Worm (Caenorhabditis elegans) whole organism, L4 larva: ENCODE data around the gene ZK622.5.

Source experiments
- F26F4.8 ChIP-seq: fragments of 200-800 bp; sonication (Bioruptor generic); conservative IDR thresholded peaks from 2 replicates; pipeline ENCODE4 v1.3.6; 2022; ENCODE audit warnings: missing genetic modification characterization, missing compliant biosample characterization
- F49E8.2 ChIP-seq: sonication (generic microtip); optimal IDR thresholded peaks from 2 replicates; lab custom pipeline; 2016; ENCODE audit warnings: missing compliant biosample characterization, mild to moderate bottlenecking, missing genetic modification characterization, borderline replicate concordance
- T20F7.1 ChIP-seq: fragments of 200-800 bp; sonication (Bioruptor generic); optimal IDR thresholded peaks from 2 replicates; lab custom pipeline; 2018; ENCODE audit warnings: mild to moderate bottlenecking, missing genetic modification characterization, missing compliant biosample characterization
- Y105C5A.15 ChIP-seq: fragments of 200-800 bp; sonication (Bioruptor generic); IDR thresholded peaks from 2 replicates; pipeline ENCODE4 v1.3.6; 2022; ENCODE audit warnings: missing genetic modification characterization, missing compliant biosample characterization
- Y5F2A.4 ChIP-seq: fragments of 200-800 bp; sonication (Bioruptor generic); optimal IDR thresholded peaks from 2 replicates; lab custom pipeline; 2018; ENCODE audit warnings: mild to moderate bottlenecking, missing genetic modification characterization, missing compliant biosample characterization
- ZK546.5 ChIP-seq, 2 experiments: sonication (generic microtip); optimal IDR thresholded peaks; 2 replicates each; lab custom pipeline; 2017; ENCODE audit warnings: missing biosample characterization in 2 of 2, missing genetic modification characterization in 2 of 2
- aha-1 ChIP-seq: fragments of 150-350 bp; peaks from one replicate; lab custom pipeline; 2014; ENCODE audit warnings: missing biosample characterization, missing genetic modification characterization
- ama-1 ChIP-seq: fragments of 150-350 bp; optimal IDR thresholded peaks from 2 replicates; lab custom pipeline; 2014; ENCODE audit warnings: inconsistent platforms, mixed read lengths
- ceh-20 ChIP-seq: fragments of 200-800 bp; sonication (Bioruptor generic); IDR thresholded peaks from 2 replicates; pipeline ENCODE4 v1.3.6; 2022; ENCODE audit warnings: missing genetic modification reagents, missing genetic modification characterization, missing compliant biosample characterization
- ceh-44 ChIP-seq: fragments of 200-800 bp; sonication (Bioruptor generic); IDR thresholded peaks from 2 replicates; pipeline ENCODE4 v1.3.6; 2022; ENCODE audit warnings: missing genetic modification reagents, missing genetic modification characterization, missing compliant biosample characterization
- ctbp-1 ChIP-seq: fragments of 200-800 bp; sonication (Bioruptor generic); IDR thresholded peaks from 2 replicates; pipeline ENCODE4 v1.3.6; 2022; ENCODE audit warnings: missing genetic modification reagents, missing genetic modification characterization, missing compliant biosample characterization
- daf-16 ChIP-seq, 3 experiments: sonication (generic microtip); optimal IDR thresholded peaks; 2 replicates each; lab custom pipeline; 2016 to 2017; ENCODE audit warnings: missing genetic modification characterization in 3 of 3, missing genetic modification reagents in 3 of 3, mild to moderate bottlenecking in 2 of 3, missing compliant biosample characterization in 2 of 3, missing biosample characterization in 1 of 3, moderate library complexity in 1 of 3
- daf-8 ChIP-seq: fragments of 200-800 bp; sonication (Bioruptor generic); IDR thresholded peaks from 2 replicates; pipeline ENCODE4 v1.3.6; 2022; ENCODE audit warnings: missing genetic modification characterization, missing compliant biosample characterization
- dmd-6 ChIP-seq: fragments of 200-800 bp; sonication (Bioruptor generic); IDR thresholded peaks from 2 replicates; pipeline ENCODE4 v1.3.6; 2022; ENCODE audit warnings: missing genetic modification reagents, missing genetic modification characterization, missing compliant biosample characterization
- dve-1 ChIP-seq: sonication (generic microtip); optimal IDR thresholded peaks from 2 replicates; lab custom pipeline; 2017; ENCODE audit warnings: antibody characterized with exemption, mild to moderate bottlenecking, missing genetic modification characterization, missing compliant biosample characterization; ENCODE audit not compliant: insufficient read depth
- hif-1 ChIP-seq, 2 experiments: sonication (generic microtip); optimal IDR thresholded peaks; 2 replicates each; lab custom pipeline; 2016 to 2017; ENCODE audit warnings: missing compliant biosample characterization in 2 of 2, missing genetic modification characterization in 2 of 2, missing genetic modification reagents in 2 of 2, missing genotype in 2 of 2, mild to moderate bottlenecking in 1 of 2
- hlh-11 ChIP-seq: fragments of 200-800 bp; sonication (Bioruptor generic); optimal IDR thresholded peaks from 2 replicates; lab custom pipeline; 2018; ENCODE audit warnings: mild to moderate bottlenecking, missing genetic modification characterization, missing compliant biosample characterization
- hlh-30 ChIP-seq: sonication (generic microtip); optimal IDR thresholded peaks from 2 replicates; lab custom pipeline; 2017; ENCODE audit warnings: antibody characterized with exemption, mild to moderate bottlenecking, missing genetic modification characterization, missing compliant biosample characterization; ENCODE audit not compliant: insufficient read depth
- hmg-1.1 ChIP-seq: fragments of 200-800 bp; sonication (Bioruptor generic); IDR thresholded peaks from 2 replicates; pipeline ENCODE4 v1.3.6; 2022; ENCODE audit warnings: missing genetic modification reagents, missing genetic modification characterization, missing compliant biosample characterization
- jun-1 ChIP-seq: fragments of 150-350 bp; optimal IDR thresholded peaks from 2 replicates; lab custom pipeline; 2014; ENCODE audit warnings: missing biosample characterization, missing genetic modification reagents, missing genetic modification characterization
- lin-15B ChIP-seq: fragments of 150-350 bp; sonication (generic microtip); optimal IDR thresholded peaks from 3 replicates; lab custom pipeline; 2014; ENCODE audit warnings: missing biosample characterization, missing genetic modification characterization
- lin-29 ChIP-seq: fragments of 200-800 bp; sonication (Bioruptor generic); IDR thresholded peaks from 2 replicates; pipeline ENCODE4 v1.3.6; 2022; ENCODE audit warnings: missing genetic modification reagents, missing genetic modification characterization, missing compliant biosample characterization
- lin-38 ChIP-seq: fragments of 200-800 bp; sonication (Bioruptor generic); IDR thresholded peaks from 2 replicates; pipeline ENCODE4 v1.3.6; 2022; ENCODE audit warnings: missing genetic modification reagents, missing genetic modification characterization, missing compliant biosample characterization
- lin-39 ChIP-seq: fragments of 150-350 bp; optimal IDR thresholded peaks from 2 replicates; lab custom pipeline; 2014; ENCODE audit warnings: missing biosample characterization, missing genetic modification reagents, missing genetic modification characterization
- lir-3 ChIP-seq: sonication (generic microtip); optimal IDR thresholded peaks from 2 replicates; lab custom pipeline; 2016; ENCODE audit warnings: mild to moderate bottlenecking, missing genetic modification characterization, missing compliant biosample characterization
- madf-9 ChIP-seq: fragments of 200-800 bp; sonication (Bioruptor generic); conservative IDR thresholded peaks from 2 replicates; pipeline ENCODE4 v1.3.6; 2022; ENCODE audit warnings: missing genetic modification reagents, missing genetic modification characterization, missing compliant biosample characterization
- mep-1 ChIP-seq: fragments of 150-350 bp; sonication (generic microtip); optimal IDR thresholded peaks from 3 replicates; lab custom pipeline; 2014; ENCODE audit warnings: missing biosample characterization, missing genetic modification characterization
- mxl-3 ChIP-seq: fragments of 200-800 bp; sonication (Bioruptor generic); optimal IDR thresholded peaks from 2 replicates; lab custom pipeline; 2018; ENCODE audit warnings: mild to moderate bottlenecking, missing genetic modification characterization, missing compliant biosample characterization
- nhr-111 ChIP-seq: fragments of 200-800 bp; sonication (Bioruptor generic); optimal IDR thresholded peaks from 2 replicates; lab custom pipeline; 2018; ENCODE audit warnings: mild to moderate bottlenecking, missing genetic modification characterization, missing compliant biosample characterization
- nhr-25 ChIP-seq: sonication (generic microtip); optimal IDR thresholded peaks from 2 replicates; lab custom pipeline; 2017; ENCODE audit warnings: missing genetic modification characterization, mild to moderate bottlenecking, missing compliant biosample characterization, antibody characterized with exemption, moderate library complexity, borderline replicate concordance; ENCODE audit not compliant: insufficient read depth
- nhr-41 ChIP-seq: fragments of 200-800 bp; sonication (Bioruptor generic); IDR thresholded peaks from 2 replicates; pipeline ENCODE4 v1.3.6; 2022; ENCODE audit warnings: missing genetic modification reagents, missing genetic modification characterization, missing compliant biosample characterization
- nhr-42 ChIP-seq: fragments of 200-800 bp; sonication (Bioruptor generic); IDR thresholded peaks from 2 replicates; pipeline ENCODE4 v1.3.6; 2022; ENCODE audit warnings: missing genetic modification characterization, missing compliant biosample characterization
- nhr-76 ChIP-seq: fragments of 150-350 bp; optimal IDR thresholded peaks from 2 replicates; lab custom pipeline; 2014; ENCODE audit warnings: missing biosample characterization, missing genetic modification characterization
- nhr-77 ChIP-seq: fragments of 150-350 bp; optimal IDR thresholded peaks from 2 replicates; lab custom pipeline; 2014; ENCODE audit warnings: missing biosample characterization, missing genetic modification characterization
- pqm-1 ChIP-seq: sonication (generic microtip); optimal IDR thresholded peaks from 2 replicates; lab custom pipeline; 2017; ENCODE audit warnings: missing biosample characterization, missing genetic modification characterization
- rbr-2 ChIP-seq: sonication (generic microtip); optimal IDR thresholded peaks from 2 replicates; lab custom pipeline; 2016; ENCODE audit warnings: missing genotype, missing genetic modification characterization, missing compliant biosample characterization
- spr-1 ChIP-seq: sonication (generic microtip); optimal IDR thresholded peaks from 2 replicates; lab custom pipeline; 2016; ENCODE audit warnings: mild to moderate bottlenecking, missing genetic modification characterization, missing compliant biosample characterization
- spr-3 ChIP-seq: fragments of 200-800 bp; sonication (Bioruptor generic); optimal IDR thresholded peaks from 2 replicates; lab custom pipeline; 2018; ENCODE audit warnings: mild to moderate bottlenecking, missing genetic modification characterization, missing compliant biosample characterization
- tag-97 ChIP-seq: fragments of 200-800 bp; sonication (Bioruptor generic); IDR thresholded peaks from 2 replicates; pipeline ENCODE4 v1.3.6; 2022; ENCODE audit warnings: missing genetic modification characterization, missing compliant biosample characterization
- unc-130 ChIP-seq: sonication (generic microtip); optimal IDR thresholded peaks from 2 replicates; lab custom pipeline; 2016; ENCODE audit warnings: missing genetic modification reagents, missing genetic modification characterization, missing compliant biosample characterization
- unc-62 ChIP-seq, 3 experiments: fragments of 150-350 bp in 1 of 3; sonication (generic microtip); optimal IDR thresholded peaks in 2 of 3; peaks in 1 of 3; 1 replicate in 1 of 3; 2 replicates in 2 of 3; lab custom pipeline; 2014 to 2017; ENCODE audit warnings: missing biosample characterization in 3 of 3, missing genetic modification characterization in 3 of 3, missing genetic modification reagents in 3 of 3, missing genotype in 1 of 3
- zag-1 ChIP-seq: fragments of 150-350 bp; optimal IDR thresholded peaks from 2 replicates; lab custom pipeline; 2014; ENCODE audit warnings: missing biosample characterization, missing genetic modification characterization
- zfp-2 ChIP-seq: sonication (generic microtip); optimal IDR thresholded peaks from 2 replicates; lab custom pipeline; 2016; ENCODE audit warnings: mild to moderate bottlenecking, missing genetic modification characterization, missing compliant biosample characterization
- zfp-3 ChIP-seq: fragments of 200-800 bp; sonication (Bioruptor generic); conservative IDR thresholded peaks from 2 replicates; pipeline ENCODE4 v1.3.6; 2022; ENCODE audit warnings: missing genetic modification reagents, missing genetic modification characterization, missing compliant biosample characterization
- zip-11 ChIP-seq: fragments of 200-800 bp; sonication (Bioruptor generic); IDR thresholded peaks from 2 replicates; pipeline ENCODE4 v1.3.6; 2022; ENCODE audit warnings: missing genetic modification characterization, missing compliant biosample characterization
- ztf-11 ChIP-seq: fragments of 150-350 bp; optimal IDR thresholded peaks from 2 replicates; lab custom pipeline; 2014; ENCODE audit warnings: missing biosample characterization, missing genetic modification characterization
- ztf-7 ChIP-seq: fragments of 150-350 bp; optimal IDR thresholded peaks from 2 replicates; lab custom pipeline; 2014; ENCODE audit warnings: missing biosample characterization, missing genetic modification characterization

Gene ZK622.5

DNA sequence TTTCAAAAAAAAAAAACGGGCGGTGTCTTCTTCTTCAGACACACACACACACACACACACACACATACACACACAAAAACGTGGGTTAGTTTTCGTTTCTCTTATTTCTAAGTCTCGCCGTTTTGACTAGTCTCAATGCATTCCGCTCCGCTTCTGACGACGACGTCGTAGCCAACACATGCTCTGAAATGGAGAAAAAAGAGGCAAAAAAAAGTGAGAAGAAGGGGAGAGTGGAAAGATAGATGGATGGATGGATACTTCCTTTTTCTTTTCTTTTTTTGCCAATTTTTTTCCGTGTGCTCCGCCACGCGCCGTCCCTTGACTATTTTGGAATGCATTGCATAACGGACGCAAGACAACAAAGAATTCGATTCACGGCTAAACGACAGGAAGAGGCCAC, 12.5 kb upstream of the ZK622.5 start (continued):
- TF ChIP-seq hif-1 (tag; optimal IDR thresholded peaks at IDR 0.05; lab: Kevin White, UChicago): peak in 1 of 2 experiments; percentile 39
- TF ChIP-seq ceh-20 (GFP tag; lab: Robert Waterston, UW): 0 out of 2 replicates have a peak, but pooled peaks have one; percentile 39
- TF ChIP-seq nhr-42: no peak
- TF ChIP-seq hlh-30 (tag; lab: Kevin White, UChicago): peak; percentile 21
- peak; percentile 49; the same call in 1 of the 2 replicates for TF ChIP-seq hmg-1.1 (GFP tag; lab: Robert Waterston, UW)
- TF ChIP-seq madf-9 (GFP tag; lab: Robert Waterston, UW): no peak
- TF ChIP-seq zip-11 (GFP tag; lab: Robert Waterston, UW): no peak
- TF ChIP-seq, all 104 proteins: peak for 11

DNA sequence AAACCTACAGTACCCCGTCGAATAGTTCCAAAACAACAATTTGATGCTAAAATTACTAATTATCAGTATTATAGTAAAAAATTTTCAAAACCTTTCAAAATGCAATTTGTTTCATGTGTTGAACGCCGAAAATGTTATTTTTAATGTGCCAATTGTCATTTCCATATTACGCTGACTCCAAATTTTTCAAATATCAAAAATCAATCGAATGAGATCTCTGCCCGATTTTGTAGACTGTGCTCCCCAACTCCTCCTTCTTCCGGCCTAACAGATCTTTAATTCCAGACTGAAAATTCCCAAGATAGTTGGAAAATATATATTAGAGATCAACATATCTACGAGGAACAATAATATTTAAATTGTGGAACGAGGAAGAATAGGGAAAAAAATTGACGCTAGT, 11.5 kb upstream of the ZK622.5 start:
- TF ChIP-seq zfp-3 (peak; percentile 82), zag-1 (no peak), ztf-7 (tag; lab: Kevin White, UChicago) (no peak), nhr-77 (tag; lab: Kevin White, UChicago) (peak; percentile 26), nhr-41 (GFP tag; lab: Robert Waterston, UW) (no peak), ama-1 (peak; percentile 25), lin-15B (no peak), daf-8 (GFP tag; lab: Robert Waterston, UW) (no peak), dve-1 (tag; lab: Kevin White, UChicago) (peak; percentile 25)

DNA sequence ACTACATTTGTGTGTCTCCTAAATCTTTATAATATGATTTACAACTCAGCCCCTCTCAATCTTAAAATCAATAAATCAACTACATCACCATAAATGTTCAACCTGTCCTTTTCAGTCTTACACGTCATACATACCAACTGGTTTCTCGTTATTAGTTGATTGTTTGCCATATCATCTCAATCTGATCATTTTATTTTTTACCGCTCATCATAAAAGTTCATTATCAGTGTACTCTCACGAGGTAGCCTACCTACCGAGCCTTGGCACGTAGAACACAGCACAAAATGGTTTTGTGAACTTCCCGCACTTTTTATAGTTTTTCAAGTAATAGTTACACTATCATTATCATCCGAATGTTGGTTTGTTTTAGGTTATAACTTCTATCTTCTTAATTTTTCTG, 8.1 kb upstream of the ZK622.5 start:
- TF ChIP-seq mxl-3: peak; percentile 7
- peak in 1 of 2 experiments; percentile 59 for TF ChIP-seq unc-62 (GFP tag; optimal IDR thresholded peaks at IDR 0.05 in 1 of 2; lab: Kevin White, UChicago)
- no peak for TF ChIP-seq unc-62 (tag; optimal IDR thresholded peaks at IDR 0.05; lab: Kevin White, UChicago)
- TF ChIP-seq Y105C5A.15 (GFP tag; lab: Robert Waterston, UW): no peak
- TF ChIP-seq nhr-111 (GFP tag; lab: Kevin White, UChicago): no peak
- TF ChIP-seq lin-39 (tag; lab: Kevin White, UChicago): no peak
- no peak for TF ChIP-seq F26F4.8 (GFP tag; lab: Robert Waterston, UW)
- TF ChIP-seq nhr-76 (tag; lab: Kevin White, UChicago): no peak
- no peak for TF ChIP-seq Y5F2A.4 (GFP tag; lab: Kevin White, UChicago)
- TF ChIP-seq dmd-6: peak; percentile 63
- no peak for TF ChIP-seq daf-16 (GFP tag; optimal IDR thresholded peaks at IDR 0.05; lab: Kevin White, UChicago)
- peak; percentile 79 for TF ChIP-seq daf-16 (tag; optimal IDR thresholded peaks at IDR 0.05; lab: Kevin White, UChicago)
- TF ChIP-seq aha-1 (tag; lab: Kevin White, UChicago): peak; percentile 98
- no peak for TF ChIP-seq F49E8.2 (tag; lab: Kevin White, UChicago)
- no peak for TF ChIP-seq ZK546.5 (tag; optimal IDR thresholded peaks at IDR 0.05; lab: Kevin White, UChicago)
- TF ChIP-seq nhr-25 (tag; lab: Kevin White, UChicago): no peak
- no peak for TF ChIP-seq spr-1
- no peak for TF ChIP-seq ctbp-1
- no peak for TF ChIP-seq unc-130 (GFP tag; lab: Kevin White, UChicago)
- TF ChIP-seq jun-1 (tag; lab: Kevin White, UChicago): no peak
- TF ChIP-seq hlh-11 (tag; lab: Kevin White, UChicago): peak; percentile 73
- no peak for TF ChIP-seq madf-9 (GFP tag; lab: Robert Waterston, UW)
- no peak for TF ChIP-seq spr-3 (GFP tag; lab: Kevin White, UChicago)
- TF ChIP-seq tag-97: no peak
- TF ChIP-seq pqm-1: peak; percentile 69
- no peak for TF ChIP-seq zfp-2 (tag; lab: Kevin White, UChicago)
- TF ChIP-seq mep-1: peak; percentile 58
- no peak for TF ChIP-seq ztf-11 (tag; lab: Kevin White, UChicago)
- TF ChIP-seq lin-15B: no peak
- TF ChIP-seq rbr-2 (tag; lab: Kevin White, UChicago): no peak
- no peak for TF ChIP-seq T20F7.1
- no peak for TF ChIP-seq ceh-44 (GFP tag; lab: Robert Waterston, UW)
- TF ChIP-seq lin-29 (GFP tag; lab: Robert Waterston, UW): no peak
- no peak for TF ChIP-seq lir-3
- peak in 1 of 2 experiments; percentile 61 for TF ChIP-seq hif-1 (tag; optimal IDR thresholded peaks at IDR 0.05; lab: Kevin White, UChicago)
- no peak for TF ChIP-seq zag-1
- TF ChIP-seq lin-38 (GFP tag; lab: Robert Waterston, UW): no peak
